Worm (Caenorhabditis elegans): Measurements from ENCODE around the gene arrd-2.

The arrd-2 gene

ce11 chrII:9407469-9407868, at the start of gene arrd-2:
Gene arrd-2 (plus strand): TSS chrII:9407769.
- TF ChIP-seq nhr-90 (tag; optimal IDR thresholded peaks at IDR 0.05; ENCODE audit: poor library complexity) (no peak), ceh-82 (tag; optimal IDR thresholded peaks at IDR 0.05) (no peak), ceh-90 (tag; optimal IDR thresholded peaks at IDR 0.05) (no peak), hlh-17 (GFP tag; optimal IDR thresholded peaks at IDR 0.05; ENCODE audit: borderline replicate concordance) (no peak), alr-1 (tag; optimal IDR thresholded peaks at IDR 0.05; ENCODE audit: borderline replicate concordance) (no peak), ceh-88 (GFP tag; IDR thresholded peaks at IDR 0.05) (no peak), unc-62 (GFP tag; optimal IDR thresholded peaks at IDR 0.05) (no peak), grh-1 (GFP tag; IDR thresholded peaks at IDR 0.05) (no peak), Y116A8C.19 (tag; optimal IDR thresholded peaks at IDR 0.05; ENCODE audit: borderline replicate concordance) (no peak), ets-5 (GFP tag; IDR thresholded peaks at IDR 0.05) (no peak), nhr-47 (tag; optimal IDR thresholded peaks at IDR 0.05) (no peak), jun-1 (tag; optimal IDR thresholded peaks at IDR 0.05) (no peak), blmp-1 (tag; optimal IDR thresholded peaks at IDR 0.05) (no peak), lin-39 (tag; optimal IDR thresholded peaks at IDR 0.05) (no peak), mdl-1 (tag; optimal IDR thresholded peaks at IDR 0.05) (no peak), egl-13 (tag; optimal IDR thresholded peaks at IDR 0.05) (no peak), nhr-77 (tag; optimal IDR thresholded peaks at IDR 0.05) (no peak)

- TF ChIP-seq elt-3 (tag; optimal IDR thresholded peaks at IDR 0.05), result no peak
- TF ChIP-seq ets-5 (GFP tag; IDR thresholded peaks at IDR 0.05), result no peak
- TF ChIP-seq swsn-7 (tag; optimal IDR thresholded peaks at IDR 0.05), result no peak
- TF ChIP-seq zag-1 (tag; optimal IDR thresholded peaks at IDR 0.05), result no peak
- TF ChIP-seq nhr-71 (tag; optimal IDR thresholded peaks at IDR 0.05), result no peak
- TF ChIP-seq pag-3 (tag; optimal IDR thresholded peaks at IDR 0.05; ENCODE audit: borderline replicate concordance, insufficient read depth), result no peak
- TF ChIP-seq rnt-1 (tag; optimal IDR thresholded peaks at IDR 0.05), result no peak
- TF ChIP-seq alr-1 (tag; optimal IDR thresholded peaks at IDR 0.05; ENCODE audit: borderline replicate concordance), result no peak
- TF ChIP-seq nhr-19 (GFP tag; conservative IDR thresholded peaks at IDR 0.05), result no peak
- TF ChIP-seq snu-23 (GFP tag; optimal IDR thresholded peaks at IDR 0.05), result no peak
- TF ChIP-seq elt-2 (tag; optimal IDR thresholded peaks at IDR 0.05), result no peak
- TF ChIP-seq unc-86 (tag; optimal IDR thresholded peaks at IDR 0.05), result no peak
- no peak for TF ChIP-seq nhr-90 (tag; optimal IDR thresholded peaks at IDR 0.05; ENCODE audit: poor library complexity)
- no peak for TF ChIP-seq fkh-4 (tag; optimal IDR thresholded peaks at IDR 0.05; ENCODE audit: borderline replicate concordance)
- no peak for TF ChIP-seq zip-4 (GFP tag; optimal IDR thresholded peaks at IDR 0.05)
- TF ChIP-seq irx-1 (tag; optimal IDR thresholded peaks at IDR 0.05), result no peak
- TF ChIP-seq snpc-4 (tag; optimal IDR thresholded peaks at IDR 0.05), result no peak
- TF ChIP-seq blmp-1 (tag; optimal IDR thresholded peaks at IDR 0.05), result no peak
- no peak for TF ChIP-seq vab-15 (tag; optimal IDR thresholded peaks at IDR 0.05)
These were observed 49.3 kb upstream of the arrd-2 start, which contains the start of gene mel-11 for ce11 chrII:9358230-9358629. Gene mel-11 (plus strand): TSS chrII:9358530.

- no peak for TF ChIP-seq efl-1 (optimal IDR thresholded peaks at IDR 0.05)
- TF ChIP-seq efl-1 (GFP tag; optimal IDR thresholded peaks at IDR 0.05 in 1 of 2), result peak in 1 of 2 experiments; percentile 75
- TF ChIP-seq lin-35 (GFP tag; optimal IDR thresholded peaks at IDR 0.05), result no peak
These were observed 45.3 kb upstream of the arrd-2 start for ce11 chrII:9362249-9362648.

- no peak for TF ChIP-seq nhr-84 (tag; optimal IDR thresholded peaks at IDR 0.05)
- TF ChIP-seq efl-1 (optimal IDR thresholded peaks at IDR 0.05), result no peak
- no peak for TF ChIP-seq efl-1 (GFP tag; optimal IDR thresholded peaks at IDR 0.05 in 1 of 2)
- TF ChIP-seq dpl-1 (GFP tag; optimal IDR thresholded peaks at IDR 0.05), result no peak
- no peak for TF ChIP-seq rnt-1 (tag; optimal IDR thresholded peaks at IDR 0.05)
- TF ChIP-seq hlh-17 (GFP tag; optimal IDR thresholded peaks at IDR 0.05; ENCODE audit: borderline replicate concordance), result no peak
- TF ChIP-seq irx-1 (tag; optimal IDR thresholded peaks at IDR 0.05), result no peak
- TF ChIP-seq efl-3 (GFP tag; optimal IDR thresholded peaks at IDR 0.05), result no peak
- no peak for TF ChIP-seq ets-5 (GFP tag; IDR thresholded peaks at IDR 0.05)
- no peak for TF ChIP-seq unc-30 (tag; optimal IDR thresholded peaks at IDR 0.05)
- TF ChIP-seq isw-1 (GFP tag; IDR thresholded peaks at IDR 0.05), result no peak
- TF ChIP-seq fkh-10 (GFP tag; optimal IDR thresholded peaks at IDR 0.05), result no peak
- no peak for TF ChIP-seq ceh-90 (tag; optimal IDR thresholded peaks at IDR 0.05)
- no peak for TF ChIP-seq blmp-1 (tag; optimal IDR thresholded peaks at IDR 0.05)
- TF ChIP-seq elt-3 (tag; optimal IDR thresholded peaks at IDR 0.05), result no peak
- no peak for TF ChIP-seq sox-4 (tag; optimal IDR thresholded peaks at IDR 0.05)
- TF ChIP-seq unc-86 (tag; optimal IDR thresholded peaks at IDR 0.05), result no peak
- TF ChIP-seq tlp-1 (tag; optimal IDR thresholded peaks at IDR 0.05), result no peak
- no peak for TF ChIP-seq snu-23 (GFP tag; optimal IDR thresholded peaks at IDR 0.05)
These were observed 38.2 kb upstream of the arrd-2 start for ce11 chrII:9369394-9369793.
